Fruit fly (Drosophila melanogaster) whole organism: Measurements from ENCODE around the gene CG9733.

ENCODE experiments used
- CG8478 ChIP-seq: fragments of >200 bp; optimal IDR thresholded peaks from 2 replicates; lab custom pipeline; 2018; ENCODE audit warnings: inconsistent platforms
- Dll ChIP-seq: fragments of >200 bp; optimal IDR thresholded peaks from 2 replicates; lab custom pipeline; 2017
- EcR ChIP-seq, 2 experiments: fragments of >200 bp; optimal IDR thresholded peaks; 2 replicates each; lab custom pipeline; 2017; ENCODE audit warnings: missing biosample characterization in 2 of 2, missing genetic modification characterization in 2 of 2, missing genetic modification reagents in 2 of 2
- pan ChIP-seq: fragments of >200 bp; optimal IDR thresholded peaks from 2 replicates; lab custom pipeline; 2017
- psq ChIP-seq: fragments of >200 bp; optimal IDR thresholded peaks from 2 replicates; lab custom pipeline; 2017
- usp ChIP-seq: fragments of >200 bp; optimal IDR thresholded peaks from 2 replicates; lab custom pipeline; 2017; ENCODE audit warnings: missing biosample characterization, missing genetic modification characterization, mixed read lengths

CG9733 gene

dm6 chr3R:30224577-30224976, 21.9 kb downstream of the CG9733 start:
- TF ChIP-seq EcR (GFP tag; optimal IDR thresholded peaks at IDR 0.05; lab: Kevin White, UChicago), result no peak
- no peak for TF ChIP-seq CG8478 (lab: Kevin White, UChicago)
- TF ChIP-seq pan (lab: Kevin White, UChicago), result no peak

- TF ChIP-seq Dll (lab: Kevin White, UChicago), result no peak
- no peak for TF ChIP-seq CG8478 (lab: Kevin White, UChicago)
- TF ChIP-seq usp, result no peak
- no peak for TF ChIP-seq EcR (GFP tag; optimal IDR thresholded peaks at IDR 0.05; lab: Kevin White, UChicago)
- TF ChIP-seq psq (lab: Kevin White, UChicago), result no peak
- TF ChIP-seq pan (lab: Kevin White, UChicago), result no peak
Measured at dm6 chr3R:30222236-30222635, 24.3 kb downstream of the CG9733 start.

- TF ChIP-seq usp (no peak), psq (lab: Kevin White, UChicago) (no peak)
Measured at dm6 chr3R:30216210-30216609, 30.3 kb downstream of the CG9733 start, which contains the start of gene CecC. CecC (plus strand) TSS chr3R:30216484.

dm6 chr3R:30215020-30215419, 31.5 kb downstream of the CG9733 start:
- TF ChIP-seq pan (lab: Kevin White, UChicago) (no peak), psq (lab: Kevin White, UChicago) (no peak)

dm6 chr3R:30213697-30214096, 32.8 kb downstream of the CG9733 start, which contains the start of gene CecB:
CecB (minus strand) TSS chr3R:30213797.
- TF ChIP-seq CG8478 (lab: Kevin White, UChicago) (no peak), pan (lab: Kevin White, UChicago) (no peak), Dll (lab: Kevin White, UChicago) (no peak), psq (lab: Kevin White, UChicago) (no peak), EcR (GFP tag; optimal IDR thresholded peaks at IDR 0.05; lab: Kevin White, UChicago) (no peak), usp (no peak)

dm6 chr3R:30211856-30212255, 34.6 kb downstream of the CG9733 start, which contains the start of gene CecA2:
CecA2 (plus strand) TSS chr3R:30212156.
- TF ChIP-seq EcR (GFP tag; optimal IDR thresholded peaks at IDR 0.05; lab: Kevin White, UChicago), result no peak

- TF ChIP-seq CG8478 (lab: Kevin White, UChicago), result no peak
- no peak for TF ChIP-seq pan (lab: Kevin White, UChicago)
- no peak for TF ChIP-seq Dll (lab: Kevin White, UChicago)
- TF ChIP-seq usp, result no peak
- no peak for TF ChIP-seq psq (lab: Kevin White, UChicago)
- no peak for TF ChIP-seq EcR (GFP tag; optimal IDR thresholded peaks at IDR 0.05; lab: Kevin White, UChicago)
Measured at dm6 chr3R:30210560-30210959, 35.9 kb downstream of the CG9733 start, which contains the start of gene CecA1. CecA1 (plus strand) TSS chr3R:30210874.

- no peak for TF ChIP-seq psq (lab: Kevin White, UChicago)
- no peak for TF ChIP-seq pan (lab: Kevin White, UChicago)
- no peak for TF ChIP-seq CG8478 (lab: Kevin White, UChicago)
- no peak for TF ChIP-seq Dll (lab: Kevin White, UChicago)
- TF ChIP-seq EcR (GFP tag; optimal IDR thresholded peaks at IDR 0.05; lab: Kevin White, UChicago), result no peak
- no peak for TF ChIP-seq usp
Measured at dm6 chr3R:30209648-30210047, 36.9 kb downstream of the CG9733 start, which contains the start of gene Anp. Anp (plus strand) TSS chr3R:30209948.

dm6 chr3R:30208766-30209484, 37.6 kb downstream of the CG9733 start, which contains the start of gene RpS7:
RpS7 (minus strand) TSS chr3R:30209020.
- TF ChIP-seq CG8478 (lab: Kevin White, UChicago) (no peak), Dll (lab: Kevin White, UChicago) (no peak)

- no peak for TF ChIP-seq Dll (lab: Kevin White, UChicago)
Measured at dm6 chr3R:30208011-30208410, 38.5 kb downstream of the CG9733 start.

dm6 chr3R:30205946-30206345, 40.6 kb downstream of the CG9733 start:
- TF ChIP-seq EcR (GFP tag; optimal IDR thresholded peaks at IDR 0.05; lab: Kevin White, UChicago), result no peak
- TF ChIP-seq CG8478 (lab: Kevin White, UChicago), result no peak
- TF ChIP-seq pan (lab: Kevin White, UChicago), result no peak
- no peak for TF ChIP-seq Dll (lab: Kevin White, UChicago)
- TF ChIP-seq psq (lab: Kevin White, UChicago), result no peak
- TF ChIP-seq usp, result no peak

- TF ChIP-seq CG8478 (lab: Kevin White, UChicago), result no peak
- no peak for TF ChIP-seq psq (lab: Kevin White, UChicago)
- no peak for TF ChIP-seq Dll (lab: Kevin White, UChicago)
- no peak for TF ChIP-seq EcR (GFP tag; optimal IDR thresholded peaks at IDR 0.05; lab: Kevin White, UChicago)
- TF ChIP-seq usp, result no peak
- TF ChIP-seq pan (lab: Kevin White, UChicago), result no peak
Measured at dm6 chr3R:30204004-30204603, 42.4 kb downstream of the CG9733 start.
